Fruit fly (Drosophila melanogaster) whole organism, embryonic: ENCODE data around the gene CG13138.

Experiments
- ATbp ChIP-seq: fragments of 200-800 bp; sonication (Bioruptor generic); optimal IDR thresholded peaks from 2 replicates; lab custom pipeline; 2017; ENCODE audit warnings: missing biosample characterization, mild to moderate bottlenecking, missing genetic modification characterization, missing genetic modification reagents
- Atf-2 ChIP-seq: fragments of 200-800 bp; sonication (Bioruptor generic); optimal IDR thresholded peaks from 2 replicates; lab custom pipeline; 2016; ENCODE audit warnings: missing biosample characterization, missing genetic modification characterization
- Atf6 ChIP-seq: fragments of 200-800 bp; sonication (Bioruptor generic); IDR thresholded peaks from 2 replicates; pipeline ENCODE4 v1.3.6; 2022; ENCODE audit warnings: missing biosample characterization, missing genetic modification characterization
- Blimp-1 ChIP-seq: fragments of 200-800 bp; sonication (Bioruptor generic); optimal IDR thresholded peaks from 3 replicates; lab custom pipeline; 2018; ENCODE audit warnings: missing biosample characterization, missing genetic modification characterization, mild to moderate bottlenecking, moderate library complexity, missing genetic modification reagents
- CG10959 ChIP-seq: fragments of 200-800 bp; sonication (Bioruptor generic); IDR thresholded peaks from 2 replicates; pipeline ENCODE4 v1.3.6; 2022; ENCODE audit warnings: missing biosample characterization, missing genetic modification characterization
- CG11247 ChIP-seq: fragments of 200-800 bp; sonication (Bioruptor generic); IDR thresholded peaks from 2 replicates; pipeline ENCODE4 v1.3.6; 2022; ENCODE audit warnings: missing biosample characterization, missing genetic modification characterization
- CG11398 ChIP-seq: fragments of 200-800 bp; sonication (Bioruptor generic); optimal IDR thresholded peaks from 2 replicates; lab custom pipeline; 2016; ENCODE audit warnings: missing biosample characterization, missing genetic modification characterization
- CG11504 ChIP-seq: fragments of 200-800 bp; sonication (Bioruptor generic); optimal IDR thresholded peaks from 3 replicates; lab custom pipeline; 2019; ENCODE audit warnings: missing biosample characterization, mild to moderate bottlenecking, missing genetic modification characterization, moderate library complexity
- CG12104 ChIP-seq: fragments of 200-800 bp; sonication (Bioruptor generic); optimal IDR thresholded peaks from 3 replicates; lab custom pipeline; 2016; ENCODE audit warnings: missing biosample characterization, missing genetic modification characterization
- CG12299 ChIP-seq: fragments of 200-800 bp; sonication (Bioruptor generic); optimal IDR thresholded peaks from 2 replicates; lab custom pipeline; 2018; ENCODE audit warnings: missing biosample characterization, mild to moderate bottlenecking, missing genetic modification characterization
- CG13424 ChIP-seq: fragments of 200-800 bp; sonication (Bioruptor generic); optimal IDR thresholded peaks from 2 replicates; lab custom pipeline; 2019; ENCODE audit warnings: missing biosample characterization, mild to moderate bottlenecking, missing genetic modification characterization, moderate library complexity
- CG14014 ChIP-seq: fragments of 200-800 bp; sonication (Bioruptor generic); IDR thresholded peaks from 2 replicates; pipeline ENCODE4 v1.3.6; 2022; ENCODE audit warnings: missing biosample characterization, missing genetic modification characterization
- CG15011 ChIP-seq: fragments of 200-800 bp; sonication (Bioruptor generic); optimal IDR thresholded peaks from 3 replicates; lab custom pipeline; 2018; ENCODE audit warnings: missing biosample characterization, mild to moderate bottlenecking, missing genetic modification characterization
- CG15073 ChIP-seq: fragments of 200-800 bp; sonication (Bioruptor generic); optimal IDR thresholded peaks from 2 replicates; lab custom pipeline; 2016; ENCODE audit warnings: missing biosample characterization, missing genetic modification characterization
- CG15269 ChIP-seq: fragments of 200-800 bp; sonication (Bioruptor generic); optimal IDR thresholded peaks from 2 replicates; lab custom pipeline; 2018; ENCODE audit warnings: missing biosample characterization, mild to moderate bottlenecking, missing genetic modification characterization, moderate library complexity
- CG1529 ChIP-seq: fragments of 200-800 bp; sonication (Bioruptor generic); optimal IDR thresholded peaks from 3 replicates; lab custom pipeline; 2018; ENCODE audit warnings: missing biosample characterization, missing genetic modification characterization
- CG15696 ChIP-seq: fragments of 200-800 bp; sonication (Bioruptor generic); optimal IDR thresholded peaks from 2 replicates; lab custom pipeline; 2019; ENCODE audit warnings: missing biosample characterization, mild to moderate bottlenecking, missing genetic modification characterization, moderate library complexity
- CG2875 ChIP-seq: fragments of 200-800 bp; sonication (Bioruptor generic); optimal IDR thresholded peaks from 2 replicates; lab custom pipeline; 2017; ENCODE audit warnings: missing biosample characterization, mild to moderate bottlenecking, missing genetic modification characterization, missing genetic modification reagents
- CG5180 ChIP-seq: fragments of 200-800 bp; sonication (Bioruptor generic); optimal IDR thresholded peaks from 3 replicates; lab custom pipeline; 2017; ENCODE audit warnings: missing biosample characterization, missing genetic modification characterization, mild to moderate bottlenecking, moderate library complexity, missing genetic modification reagents
- CG5953 ChIP-seq: fragments of 200-800 bp; sonication (Bioruptor generic); IDR thresholded peaks from 2 replicates; pipeline ENCODE4 v1.3.6; 2022; ENCODE audit warnings: missing biosample characterization, missing genetic modification characterization
- CG6254 ChIP-seq: fragments of 200-800 bp; sonication (Bioruptor generic); optimal IDR thresholded peaks from 3 replicates; lab custom pipeline; 2017; ENCODE audit warnings: mild to moderate bottlenecking, missing biosample characterization, missing genetic modification reagents, missing genetic modification characterization
- CG6765 ChIP-seq: fragments of 200-800 bp; sonication (Bioruptor generic); optimal IDR thresholded peaks from 3 replicates; lab custom pipeline; 2017; ENCODE audit warnings: missing biosample characterization, mild to moderate bottlenecking, missing genetic modification characterization
- CG6813 ChIP-seq: fragments of 200-800 bp; sonication (Bioruptor generic); optimal IDR thresholded peaks from 2 replicates; lab custom pipeline; 2017; ENCODE audit warnings: missing biosample characterization, missing genetic modification characterization, mild to moderate bottlenecking, moderate library complexity, missing genetic modification reagents
- Dbx ChIP-seq: fragments of 200-800 bp; sonication (Bioruptor generic); IDR thresholded peaks from 3 replicates; pipeline ENCODE4 v1.3.6; 2022; ENCODE audit warnings: missing biosample characterization, missing genetic modification characterization
- Doc3 ChIP-seq: fragments of 200-800 bp; sonication (Bioruptor generic); IDR thresholded peaks from 3 replicates; pipeline ENCODE4 v1.3.6; 2022; ENCODE audit warnings: missing biosample characterization, missing genetic modification characterization; ENCODE audit not compliant: partially characterized antibody
- HHEX ChIP-seq: fragments of 200-800 bp; sonication (Bioruptor generic); optimal IDR thresholded peaks from 3 replicates; lab custom pipeline; 2017; ENCODE audit warnings: missing biosample characterization, mild to moderate bottlenecking, missing genetic modification characterization, missing genetic modification reagents
- Hand ChIP-seq: fragments of 200-800 bp; sonication (Bioruptor generic); optimal IDR thresholded peaks from 2 replicates; lab custom pipeline; 2017; ENCODE audit warnings: mild to moderate bottlenecking, missing biosample characterization, missing genetic modification reagents, missing genetic modification characterization
- HmgZ ChIP-seq: fragments of 200-800 bp; sonication (Bioruptor generic); optimal IDR thresholded peaks from 2 replicates; lab custom pipeline; 2018; ENCODE audit warnings: missing biosample characterization, mild to moderate bottlenecking, missing genetic modification characterization
- Neu2 ChIP-seq: fragments of 200-800 bp; sonication (Bioruptor generic); optimal IDR thresholded peaks from 3 replicates; lab custom pipeline; 2016; ENCODE audit warnings: missing biosample characterization, missing genetic modification characterization, borderline replicate concordance
- Nf-YC ChIP-seq: fragments of 200-800 bp; optimal IDR thresholded peaks from 3 replicates; lab custom pipeline; 2019; ENCODE audit warnings: missing biosample characterization, mild to moderate bottlenecking, missing genetic modification characterization, moderate library complexity
- Side ChIP-seq: fragments of 200-800 bp; sonication (Bioruptor generic); optimal IDR thresholded peaks from 2 replicates; lab custom pipeline; 2016; ENCODE audit warnings: missing biosample characterization, missing genetic modification characterization
- Six4 ChIP-seq: fragments of 200-800 bp; sonication (Bioruptor generic); optimal IDR thresholded peaks from 2 replicates; lab custom pipeline; 2016; ENCODE audit warnings: missing biosample characterization, missing genetic modification characterization
- Taf1 ChIP-seq: fragments of 200-800 bp; sonication (Bioruptor generic); IDR thresholded peaks from 2 replicates; pipeline ENCODE4 v1.3.6; 2022; ENCODE audit warnings: missing biosample characterization, missing genetic modification characterization
- al ChIP-seq: fragments of 200-800 bp; sonication (Bioruptor generic); IDR thresholded peaks from 2 replicates; pipeline ENCODE4 v1.3.6; 2022; ENCODE audit warnings: missing biosample characterization, missing genetic modification characterization
- bbx ChIP-seq: fragments of 200-800 bp; sonication (Bioruptor generic); IDR thresholded peaks from 2 replicates; pipeline ENCODE4 v1.3.6; 2022; ENCODE audit warnings: missing biosample characterization, missing genetic modification characterization; ENCODE audit not compliant: partially characterized antibody
- btn ChIP-seq: fragments of 200-800 bp; sonication (Bioruptor generic); optimal IDR thresholded peaks from 2 replicates; lab custom pipeline; 2016; ENCODE audit warnings: missing biosample characterization, missing genetic modification characterization
- cas ChIP-seq: fragments of 200-800 bp; sonication (Bioruptor generic); IDR thresholded peaks from 2 replicates; pipeline ENCODE4 v1.3.6; 2022; ENCODE audit warnings: missing biosample characterization, missing genetic modification characterization
- chm ChIP-seq: fragments of 200-800 bp; sonication (Bioruptor generic); IDR thresholded peaks from 2 replicates; pipeline ENCODE4 v1.3.6; 2022; ENCODE audit warnings: missing biosample characterization, missing genetic modification characterization
- corto ChIP-seq: fragments of 200-800 bp; sonication (Bioruptor generic); optimal IDR thresholded peaks from 2 replicates; lab custom pipeline; 2016; ENCODE audit warnings: missing biosample characterization, mild to moderate bottlenecking, missing genetic modification characterization, moderate library complexity
- crol ChIP-seq: fragments of 200-800 bp; sonication (Bioruptor generic); IDR thresholded peaks from 2 replicates; pipeline ENCODE4 v1.3.6; 2022; ENCODE audit warnings: missing biosample characterization, missing genetic modification characterization
- crp ChIP-seq, 2 experiments: fragments of 200-800 bp; sonication (Bioruptor generic); optimal IDR thresholded peaks; 2 replicates in 1 of 2; 3 replicates in 1 of 2; lab custom pipeline; 2017; ENCODE audit warnings: missing biosample characterization in 2 of 2, missing genetic modification characterization in 2 of 2, mild to moderate bottlenecking in 1 of 2, moderate library complexity in 1 of 2
- dati ChIP-seq: fragments of 200-800 bp; sonication (Bioruptor generic); IDR thresholded peaks from 2 replicates; pipeline ENCODE4 v1.3.6; 2022; ENCODE audit warnings: missing biosample characterization, missing genetic modification characterization
- dysf ChIP-seq: fragments of 200-800 bp; sonication (Bioruptor generic); IDR thresholded peaks from 3 replicates; pipeline ENCODE4 v1.3.6; 2022; ENCODE audit warnings: missing biosample characterization, missing genetic modification characterization
- fru ChIP-seq: fragments of >200 bp; optimal IDR thresholded peaks from 2 replicates; lab custom pipeline; 2017
- gsb-n ChIP-seq: fragments of 200-800 bp; sonication (Bioruptor generic); optimal IDR thresholded peaks from 3 replicates; lab custom pipeline; 2018; ENCODE audit warnings: missing biosample characterization, mild to moderate bottlenecking, missing genetic modification characterization
- mld ChIP-seq: fragments of 200-800 bp; sonication (Bioruptor generic); IDR thresholded peaks from 3 replicates; pipeline ENCODE4 v1.3.6; 2022; ENCODE audit warnings: missing biosample characterization, missing genetic modification characterization; ENCODE audit not compliant: partially characterized antibody
- nerfin-1 ChIP-seq: fragments of 200-800 bp; sonication (Bioruptor generic); optimal IDR thresholded peaks from 3 replicates; lab custom pipeline; 2019; ENCODE audit warnings: missing biosample characterization, mild to moderate bottlenecking, missing genetic modification characterization, moderate library complexity
- schlank ChIP-seq: fragments of 200-800 bp; sonication (Bioruptor generic); optimal IDR thresholded peaks from 2 replicates; lab custom pipeline; 2018; ENCODE audit warnings: missing biosample characterization, mild to moderate bottlenecking, missing genetic modification characterization
- sima ChIP-seq: fragments of 200-800 bp; sonication (Bioruptor generic); optimal IDR thresholded peaks from 2 replicates; lab custom pipeline; 2016; ENCODE audit warnings: missing biosample characterization, missing genetic modification characterization
- sr ChIP-seq: fragments of 200-800 bp; sonication (Bioruptor generic); IDR thresholded peaks from 3 replicates; pipeline ENCODE4 v1.3.6; 2022; ENCODE audit warnings: missing biosample characterization, missing genetic modification characterization
- ssp ChIP-seq: fragments of 200-800 bp; sonication (Bioruptor generic); IDR thresholded peaks from 2 replicates; pipeline ENCODE4 v1.3.6; 2022; ENCODE audit warnings: missing biosample characterization, missing genetic modification characterization
- tgo ChIP-seq: fragments of 200-800 bp; sonication (Bioruptor generic); IDR thresholded peaks from 3 replicates; pipeline ENCODE4 v1.3.6; 2022; ENCODE audit warnings: missing biosample characterization, missing genetic modification characterization

CG13138 gene

dm6 chr2L:10342471-10342870 is 40.7 kb upstream of the CG13138 start, which contains the start of gene Sps2 (continued):
- TF ChIP-seq Taf1 (GFP tag; lab: Robert Waterston, UW) (no peak), CG11398 (GFP tag; lab: Kevin White, UChicago) (no peak), Side (no peak), gsb-n (no peak), bbx (GFP tag; lab: Robert Waterston, UW) (peak; percentile 78), HHEX (no peak), ssp (GFP tag; lab: Robert Waterston, UW) (peak; percentile 17; the same call in 1 of the 2 replicates), nerfin-1 (tag; lab: Kevin White, UChicago) (no peak), CG6254 (no peak), Atf-2 (GFP tag; lab: Kevin White, UChicago) (no peak), CG10959 (no peak), Doc3 (GFP tag; lab: Robert Waterston, UW) (peak; percentile 78), HmgZ (tag; lab: Kevin White, UChicago) (peak; percentile 23), CG13424 (tag; lab: Kevin White, UChicago) (no peak), CG11247 (no peak), schlank (tag; lab: Kevin White, UChicago) (no peak), CG11504 (tag; lab: Kevin White, UChicago) (no peak), dati (GFP tag; lab: Robert Waterston, UW) (no peak), CG6765 (GFP tag; lab: Kevin White, UChicago) (no peak), CG6813 (GFP tag; lab: Kevin White, UChicago) (no peak), tgo (no peak), ATbp (no peak), dysf (GFP tag; lab: Robert Waterston, UW) (no peak), Six4 (GFP tag; lab: Kevin White, UChicago) (no peak), CG5180 (GFP tag; lab: Kevin White, UChicago) (no peak), chm (GFP tag; lab: Robert Waterston, UW) (no peak), sr (GFP tag; lab: Robert Waterston, UW) (no peak), Hand (GFP tag; lab: Kevin White, UChicago) (no peak), CG14014 (GFP tag; lab: Robert Waterston, UW) (no peak), crp (GFP tag; optimal IDR thresholded peaks at IDR 0.05; lab: Kevin White, UChicago) (peak; percentile 82 to 96), CG5953 (GFP tag; lab: Robert Waterston, UW) (no peak), CG15269 (tag; lab: Kevin White, UChicago) (no peak), CG15696 (tag; lab: Kevin White, UChicago) (no peak), btn (GFP tag; lab: Kevin White, UChicago) (no peak), al (GFP tag; lab: Robert Waterston, UW) (no peak), CG12299 (tag; lab: Kevin White, UChicago) (no peak), sima (GFP tag; lab: Kevin White, UChicago) (no peak), Dbx (GFP tag; lab: Robert Waterston, UW) (no peak), mld (GFP tag; lab: Robert Waterston, UW) (no peak), CG2875 (GFP tag; lab: Kevin White, UChicago) (no peak), fru (lab: Kevin White, UChicago) (no peak), CG15073 (GFP tag; lab: Kevin White, UChicago) (no peak), CG1529 (GFP tag; lab: Kevin White, UChicago) (no peak), CG12104 (no peak), Atf6 (no peak), Blimp-1 (GFP tag; lab: Kevin White, UChicago) (no peak), CG15011 (no peak), crol (no peak), Neu2 (GFP tag; lab: Kevin White, UChicago) (no peak), Nf-YC (tag; lab: Kevin White, UChicago) (peak; percentile 25), corto (GFP tag; lab: Kevin White, UChicago) (no peak), cas (GFP tag; lab: Robert Waterston, UW) (no peak)
